Fruit fly (Drosophila melanogaster) whole organism, embryonic: ENCODE results near the gene mRpL10.
A peak's percentile ranks its signal among the peaks of the same experiment; 100 is the strongest.

Experiments
- ATbp ChIP-seq: fragments of 200-800 bp; sonication (Bioruptor generic); optimal IDR thresholded peaks from 2 replicates; lab custom pipeline; 2017; ENCODE audit warnings: missing biosample characterization, mild to moderate bottlenecking, missing genetic modification characterization, missing genetic modification reagents
- B-H1 ChIP-seq: fragments of 200-800 bp; sonication (Bioruptor generic); IDR thresholded peaks from 3 replicates; pipeline ENCODE4 v1.3.6; 2022; ENCODE audit warnings: missing biosample characterization, missing genetic modification characterization
- Bteb2 ChIP-seq: fragments of 200-800 bp; sonication (Bioruptor generic); optimal IDR thresholded peaks from 2 replicates; lab custom pipeline; 2016; ENCODE audit warnings: missing biosample characterization, missing genetic modification characterization
- CG10543 ChIP-seq: fragments of 200-800 bp; sonication (Bioruptor generic); optimal IDR thresholded peaks from 3 replicates; lab custom pipeline; 2017; ENCODE audit warnings: missing biosample characterization, mild to moderate bottlenecking, missing genetic modification characterization, moderate library complexity
- CG12155 ChIP-seq: fragments of 200-800 bp; sonication (Bioruptor generic); optimal IDR thresholded peaks from 3 replicates; lab custom pipeline; 2016; ENCODE audit warnings: missing biosample characterization, missing genetic modification characterization
- CG12219 ChIP-seq: fragments of 200-800 bp; sonication (Bioruptor generic); optimal IDR thresholded peaks from 3 replicates; lab custom pipeline; 2018; ENCODE audit warnings: missing biosample characterization, mild to moderate bottlenecking, missing genetic modification characterization
- CG13894 ChIP-seq: fragments of 200-800 bp; sonication (Bioruptor generic); optimal IDR thresholded peaks from 3 replicates; lab custom pipeline; 2018; ENCODE audit warnings: missing biosample characterization, mild to moderate bottlenecking, missing genetic modification characterization, moderate library complexity
- CG14014 ChIP-seq: fragments of 200-800 bp; sonication (Bioruptor generic); IDR thresholded peaks from 2 replicates; pipeline ENCODE4 v1.3.6; 2022; ENCODE audit warnings: missing biosample characterization, missing genetic modification characterization
- CG14860 ChIP-seq: fragments of 200-800 bp; sonication (Bioruptor generic); IDR thresholded peaks from 3 replicates; pipeline ENCODE4 v1.3.6; 2022; ENCODE audit warnings: missing biosample characterization, missing genetic modification characterization; ENCODE audit not compliant: partially characterized antibody
- CG15073 ChIP-seq: fragments of 200-800 bp; sonication (Bioruptor generic); optimal IDR thresholded peaks from 2 replicates; lab custom pipeline; 2016; ENCODE audit warnings: missing biosample characterization, missing genetic modification characterization
- CG1529 ChIP-seq: fragments of 200-800 bp; sonication (Bioruptor generic); optimal IDR thresholded peaks from 3 replicates; lab custom pipeline; 2018; ENCODE audit warnings: missing biosample characterization, missing genetic modification characterization
- CG2120 ChIP-seq: fragments of 200-800 bp; sonication (Bioruptor generic); optimal IDR thresholded peaks from 3 replicates; lab custom pipeline; 2016; ENCODE audit warnings: missing biosample characterization, missing genetic modification characterization
- CG3163 ChIP-seq: fragments of 200-800 bp; sonication (Bioruptor generic); optimal IDR thresholded peaks from 3 replicates; lab custom pipeline; 2016; ENCODE audit warnings: missing biosample characterization, missing genetic modification characterization
- CG3407 ChIP-seq: fragments of 200-800 bp; sonication (Bioruptor generic); optimal IDR thresholded peaks from 2 replicates; lab custom pipeline; 2018; ENCODE audit warnings: missing biosample characterization, mild to moderate bottlenecking, missing genetic modification characterization
- CG3726 ChIP-seq: fragments of 200-800 bp; sonication (Bioruptor generic); IDR thresholded peaks from 3 replicates; pipeline ENCODE4, ENCODE4 v1.3.6; 2022; ENCODE audit warnings: missing biosample characterization, missing genetic modification characterization
- CG3847 ChIP-seq: fragments of 200-800 bp; sonication (Bioruptor generic); IDR thresholded peaks from 2 replicates; pipeline ENCODE4 v1.3.6; 2022; ENCODE audit warnings: missing biosample characterization, missing genetic modification characterization
- CG4282 ChIP-seq: fragments of 200-800 bp; sonication (Bioruptor generic); optimal IDR thresholded peaks from 2 replicates; lab custom pipeline; 2016; ENCODE audit warnings: missing biosample characterization, missing genetic modification characterization
- CG4424 ChIP-seq: fragments of 200-800 bp; sonication (Bioruptor generic); optimal IDR thresholded peaks from 3 replicates; lab custom pipeline; 2016; ENCODE audit warnings: missing biosample characterization, missing genetic modification characterization
- CG5180 ChIP-seq: fragments of 200-800 bp; sonication (Bioruptor generic); optimal IDR thresholded peaks from 3 replicates; lab custom pipeline; 2017; ENCODE audit warnings: missing biosample characterization, missing genetic modification characterization, mild to moderate bottlenecking, moderate library complexity, missing genetic modification reagents
- CHES-1-like ChIP-seq: fragments of 200-800 bp; sonication (Bioruptor generic); optimal IDR thresholded peaks from 2 replicates; lab custom pipeline; 2016; ENCODE audit warnings: missing biosample characterization, missing genetic modification characterization
- Doc2 ChIP-seq: fragments of 200-800 bp; sonication (Bioruptor generic); IDR thresholded peaks from 2 replicates; pipeline ENCODE4 v1.3.6; 2022; ENCODE audit warnings: missing biosample characterization, missing genetic modification characterization
- Ets97D ChIP-seq: fragments of 200-800 bp; sonication (Bioruptor generic); optimal IDR thresholded peaks from 3 replicates; lab custom pipeline; 2016; ENCODE audit warnings: missing biosample characterization, missing genetic modification characterization
- GATAe ChIP-seq: fragments of 200-800 bp; sonication (Bioruptor generic); conservative IDR thresholded peaks from 2 replicates; pipeline ENCODE4 v1.3.6; 2022; ENCODE audit warnings: missing biosample characterization, missing genetic modification characterization
- Gug ChIP-seq: fragments of 200-800 bp; sonication (Bioruptor generic); IDR thresholded peaks from 4 replicates; pipeline ENCODE4 v1.3.6; 2022; ENCODE audit warnings: missing biosample characterization, missing genetic modification characterization
- HLH4C ChIP-seq: fragments of 200-800 bp; sonication (Bioruptor generic); IDR thresholded peaks from 3 replicates; pipeline ENCODE4 v1.3.6; 2022; ENCODE audit warnings: missing biosample characterization, missing genetic modification characterization; ENCODE audit not compliant: partially characterized antibody
- Hmx ChIP-seq: fragments of 200-800 bp; sonication (Bioruptor generic); optimal IDR thresholded peaks from 2 replicates; lab custom pipeline; 2016; ENCODE audit warnings: missing biosample characterization, missing genetic modification characterization
- Lpt ChIP-seq: fragments of >200 bp; optimal IDR thresholded peaks from 2 replicates; lab custom pipeline; 2018; ENCODE audit warnings: missing biosample characterization, missing genetic modification characterization
- MTF-1 ChIP-seq: fragments of 200-800 bp; sonication (Bioruptor generic); optimal IDR thresholded peaks from 2 replicates; lab custom pipeline; 2018; ENCODE audit warnings: missing biosample characterization, mild to moderate bottlenecking, missing genetic modification characterization, borderline replicate concordance
- Oli ChIP-seq: fragments of 200-800 bp; sonication (Bioruptor generic); optimal IDR thresholded peaks from 2 replicates; lab custom pipeline; 2018; ENCODE audit warnings: missing biosample characterization, mild to moderate bottlenecking, missing genetic modification characterization, moderate library complexity
- Scr ChIP-seq: fragments of 200-800 bp; sonication (Bioruptor generic); IDR thresholded peaks from 2 replicates; pipeline ENCODE4 v1.3.6; 2022; ENCODE audit warnings: missing biosample characterization, missing genetic modification characterization; ENCODE audit not compliant: partially characterized antibody
- Trl ChIP-seq, 3 experiments: fragments of >200 bp in 2 of 3; fragments of 200-800 bp in 1 of 3; sonication (Bioruptor generic) in 1 of 3; optimal IDR thresholded peaks; 2 replicates in 1 of 3; 3 replicates in 2 of 3; lab custom pipeline; 2016 to 2017; ENCODE audit warnings: missing biosample characterization in 1 of 3, missing genetic modification characterization in 1 of 3
- bowl ChIP-seq: fragments of 200-800 bp; sonication (Bioruptor generic); IDR thresholded peaks from 2 replicates; pipeline ENCODE4 v1.3.6; 2022; ENCODE audit warnings: missing biosample characterization, missing genetic modification characterization
- cato ChIP-seq: fragments of 200-800 bp; sonication (Bioruptor generic); optimal IDR thresholded peaks from 2 replicates; lab custom pipeline; 2016; ENCODE audit warnings: missing biosample characterization, missing genetic modification characterization, borderline replicate concordance
- ci ChIP-seq: fragments of 200-800 bp; sonication (Bioruptor generic); IDR thresholded peaks from 3 replicates; pipeline ENCODE4 v1.3.6; 2022; ENCODE audit warnings: missing biosample characterization, missing genetic modification characterization
- dysf ChIP-seq: fragments of 200-800 bp; sonication (Bioruptor generic); IDR thresholded peaks from 3 replicates; pipeline ENCODE4 v1.3.6; 2022; ENCODE audit warnings: missing biosample characterization, missing genetic modification characterization
- esg ChIP-seq: fragments of 200-800 bp; sonication (Bioruptor generic); conservative IDR thresholded peaks from 2 replicates; pipeline ENCODE4 v1.3.6; 2022; ENCODE audit warnings: missing biosample characterization, missing genetic modification characterization
- grau ChIP-seq: fragments of 200-800 bp; optimal IDR thresholded peaks from 3 replicates; lab custom pipeline; 2019; ENCODE audit warnings: missing biosample characterization, mild to moderate bottlenecking, missing genetic modification characterization, moderate library complexity
- hbn ChIP-seq: fragments of 200-800 bp; sonication (Bioruptor generic); IDR thresholded peaks from 2 replicates; pipeline ENCODE4 v1.3.6; 2022; ENCODE audit warnings: missing biosample characterization, missing genetic modification characterization; ENCODE audit not compliant: partially characterized antibody
- inv ChIP-seq: fragments of 200-800 bp; sonication (Bioruptor generic); IDR thresholded peaks from 2 replicates; pipeline ENCODE4 v1.3.6; 2022; ENCODE audit warnings: missing biosample characterization, missing genetic modification characterization; ENCODE audit not compliant: partially characterized antibody
- jigr1 ChIP-seq: fragments of 200-800 bp; sonication (Bioruptor generic); IDR thresholded peaks from 3 replicates; pipeline ENCODE4 v1.3.6; 2022; ENCODE audit warnings: missing biosample characterization, missing genetic modification characterization
- nau ChIP-seq: fragments of 200-800 bp; sonication (Bioruptor generic); optimal IDR thresholded peaks from 3 replicates; lab custom pipeline; 2017; ENCODE audit warnings: missing biosample characterization, mild to moderate bottlenecking, missing genetic modification characterization, missing genetic modification reagents
- nerfin-2 ChIP-seq: fragments of 200-800 bp; sonication (Bioruptor generic); IDR thresholded peaks from 2 replicates; pipeline ENCODE4 v1.3.6; 2022; ENCODE audit warnings: missing biosample characterization, missing genetic modification characterization; ENCODE audit not compliant: partially characterized antibody
- peb ChIP-seq: fragments of 200-800 bp; sonication (Bioruptor generic); IDR thresholded peaks from 2 replicates; pipeline ENCODE4 v1.3.6; 2022; ENCODE audit warnings: missing biosample characterization, missing genetic modification characterization
- phol ChIP-seq: fragments of 200-800 bp; sonication (Bioruptor generic); optimal IDR thresholded peaks from 3 replicates; lab custom pipeline; 2018; ENCODE audit warnings: missing biosample characterization, mild to moderate bottlenecking, missing genetic modification characterization, moderate library complexity
- ranshi ChIP-seq: fragments of 200-800 bp; sonication (Bioruptor generic); IDR thresholded peaks from 2 replicates; pipeline ENCODE4 v1.3.6; 2022; ENCODE audit warnings: missing biosample characterization, missing genetic modification characterization
- shn ChIP-seq: fragments of 200-800 bp; sonication (Bioruptor generic); optimal IDR thresholded peaks from 3 replicates; lab custom pipeline; 2016; ENCODE audit warnings: missing biosample characterization, missing genetic modification characterization
- tin ChIP-seq: fragments of 200-800 bp; sonication (Bioruptor generic); optimal IDR thresholded peaks from 3 replicates; lab custom pipeline; 2016; ENCODE audit warnings: missing biosample characterization, missing genetic modification characterization
- vvl ChIP-seq: fragments of 200-800 bp; sonication (Bioruptor generic); IDR thresholded peaks from 2 replicates; pipeline ENCODE4 v1.3.6; 2022; ENCODE audit warnings: missing biosample characterization, missing genetic modification characterization
- wdn ChIP-seq: fragments of 200-800 bp; sonication (Bioruptor generic); IDR thresholded peaks from 2 replicates; pipeline ENCODE4 v1.3.6; 2022; ENCODE audit warnings: missing biosample characterization, missing genetic modification characterization
- yki ChIP-seq: fragments of >200 bp; optimal IDR thresholded peaks from 3 replicates; lab custom pipeline; 2018
- zfh1 ChIP-seq: fragments of 200-800 bp; sonication (Bioruptor generic); IDR thresholded peaks from 3 replicates; pipeline ENCODE4 v1.3.6; 2022; ENCODE audit warnings: missing biosample characterization, missing genetic modification characterization

The mRpL10 gene

DNA sequence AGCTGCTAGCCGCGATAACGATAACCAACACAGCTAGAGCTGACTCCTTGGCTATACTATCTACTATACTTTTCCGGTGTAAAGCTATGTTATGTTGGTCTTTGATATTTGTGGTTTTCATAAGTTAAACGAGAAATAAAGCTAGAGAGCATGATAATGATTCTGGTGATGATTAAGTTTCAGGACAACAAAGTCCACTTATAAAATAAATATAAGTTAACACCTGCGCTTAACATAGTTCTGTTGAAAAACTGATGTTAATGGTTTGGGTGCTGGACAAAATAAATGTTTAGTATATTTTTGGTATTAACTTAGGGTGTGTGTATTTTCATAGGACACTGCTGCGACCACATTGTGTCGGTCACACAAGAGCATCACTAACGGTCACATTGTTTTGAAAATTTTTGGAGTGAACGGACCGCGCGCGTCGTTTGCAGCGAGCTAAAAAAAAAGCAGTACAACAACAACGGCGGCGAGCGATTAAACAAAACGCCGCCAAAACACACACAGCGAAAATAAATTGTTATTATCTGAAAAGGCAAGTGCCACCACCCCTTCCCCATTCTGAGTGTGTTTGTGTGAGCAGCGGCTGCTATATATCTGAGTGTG lies 44.8 kb upstream of the mRpL10 start, which contains the start of the genes CG33635 and spen (continued):
- TF ChIP-seq CG12219 (GFP tag; lab: Kevin White, UChicago): peak; percentile 35
- peak; percentile 76 for TF ChIP-seq CG3407 (GFP tag; lab: Kevin White, UChicago)
- peak; percentile 21 for TF ChIP-seq phol
- no peak for TF ChIP-seq jigr1 (GFP tag; lab: Robert Waterston, UW)
- peak; percentile 38 for TF ChIP-seq grau (tag; lab: Kevin White, UChicago)
- no peak for TF ChIP-seq esg (GFP tag; lab: Robert Waterston, UW)
- no peak for TF ChIP-seq ci (GFP tag; lab: Robert Waterston, UW)
- peak; percentile 26 for TF ChIP-seq nau (GFP tag; lab: Kevin White, UChicago)
- TF ChIP-seq bowl (GFP tag; lab: Robert Waterston, UW): no peak
- no peak for TF ChIP-seq CG4424
- TF ChIP-seq Oli (tag; lab: Kevin White, UChicago): no peak
- TF ChIP-seq CG3163 (GFP tag; lab: Kevin White, UChicago): peak; percentile 39
- TF ChIP-seq tin: no peak
- TF ChIP-seq CG2120 (GFP tag; lab: Kevin White, UChicago): peak; percentile 34
- no peak for TF ChIP-seq nerfin-2
- no peak for TF ChIP-seq CG14014 (GFP tag; lab: Robert Waterston, UW)
- peak; percentile 78 for TF ChIP-seq CG10543
- TF ChIP-seq yki (lab: Kevin White, UChicago): no peak
- TF ChIP-seq inv (GFP tag; lab: Robert Waterston, UW): no peak
- no peak for TF ChIP-seq cato (GFP tag; lab: Kevin White, UChicago)
- TF ChIP-seq HLH4C (GFP tag; lab: Robert Waterston, UW): no peak
- no peak for TF ChIP-seq wdn (GFP tag; lab: Robert Waterston, UW)
- no peak for TF ChIP-seq CG4282 (GFP tag; lab: Kevin White, UChicago)
- no peak for TF ChIP-seq dysf (GFP tag; lab: Robert Waterston, UW)
- TF ChIP-seq zfh1 (GFP tag; lab: Robert Waterston, UW): no peak
- no peak for TF ChIP-seq ATbp
- TF ChIP-seq Bteb2 (GFP tag; lab: Kevin White, UChicago): peak; percentile 36
- no peak for TF ChIP-seq vvl (GFP tag; lab: Robert Waterston, UW)
- peak; percentile 65 for TF ChIP-seq CHES-1-like
- TF ChIP-seq CG13894 (tag; lab: Kevin White, UChicago): peak; percentile 74
- TF ChIP-seq CG1529: no peak
- no peak for TF ChIP-seq CG3726
- TF ChIP-seq Lpt (GFP tag; lab: Kevin White, UChicago): no peak
- TF ChIP-seq peb (GFP tag; lab: Robert Waterston, UW): no peak
- TF ChIP-seq Hmx: no peak
- TF ChIP-seq CG14860: no peak
- TF ChIP-seq hbn (GFP tag; lab: Robert Waterston, UW): no peak
- TF ChIP-seq B-H1 (GFP tag; lab: Robert Waterston, UW): no peak
- TF ChIP-seq CG5180: no peak
- TF ChIP-seq Trl (optimal IDR thresholded peaks at IDR 0.05; lab: Kevin White, UChicago): no peak
- TF ChIP-seq Trl (GFP tag; optimal IDR thresholded peaks at IDR 0.05; lab: Kevin White, UChicago): no peak
- TF ChIP-seq CG15073 (GFP tag; lab: Kevin White, UChicago): no peak
- no peak for TF ChIP-seq ranshi
- TF ChIP-seq Doc2: no peak
- peak; percentile 4 for TF ChIP-seq MTF-1 (GFP tag; lab: Kevin White, UChicago)
- peak; percentile 1 for TF ChIP-seq CG12155 (GFP tag; lab: Kevin White, UChicago)
- TF ChIP-seq CG3847 (GFP tag; lab: Robert Waterston, UW): no peak
- TF ChIP-seq Scr (GFP tag; lab: Robert Waterston, UW): no peak
- TF ChIP-seq shn: peak; percentile 11
- no peak for TF ChIP-seq Gug (GFP tag; lab: Robert Waterston, UW)
- peak; percentile 72 for TF ChIP-seq Ets97D (GFP tag; lab: Kevin White, UChicago)
- TF ChIP-seq GATAe (GFP tag; lab: Robert Waterston, UW): no peak
